Worm (Caenorhabditis elegans) whole organism, L3 larva: ENCODE results near the gene rpc-11.

Experiments
- R02D3.7 ChIP-seq: fragments of 150-350 bp; optimal IDR thresholded peaks from 2 replicates; lab custom pipeline; 2014; ENCODE audit warnings: missing biosample characterization, missing genetic modification characterization
- fkh-10 ChIP-seq: sonication (generic microtip); optimal IDR thresholded peaks from 2 replicates; lab custom pipeline; 2017; ENCODE audit warnings: missing biosample characterization, missing genetic modification reagents, missing genetic modification characterization
- lin-39 ChIP-seq: fragments of 150-350 bp; optimal IDR thresholded peaks from 2 replicates; lab custom pipeline; 2018; ENCODE audit warnings: missing biosample characterization, missing genetic modification reagents, missing genetic modification characterization
- lsy-12 ChIP-seq: sonication (generic microtip); optimal IDR thresholded peaks from 2 replicates; lab custom pipeline; 2016; ENCODE audit warnings: mild to moderate bottlenecking, missing genetic modification characterization, missing compliant biosample characterization
- nhr-43 ChIP-seq: sonication (generic microtip); optimal IDR thresholded peaks from 2 replicates; lab custom pipeline; 2016; ENCODE audit warnings: mild to moderate bottlenecking, missing genetic modification characterization, missing compliant biosample characterization; ENCODE audit not compliant: poor library complexity, severe bottlenecking
- skn-1 ChIP-seq: fragments of 150-350 bp; optimal IDR thresholded peaks from 2 replicates; lab custom pipeline; 2014; ENCODE audit warnings: missing biosample characterization, missing genetic modification characterization
- snpc-4 ChIP-seq: fragments of 150-350 bp; optimal IDR thresholded peaks from 2 replicates; lab custom pipeline; 2014; ENCODE audit warnings: missing biosample characterization, missing genetic modification characterization
- ztf-4 ChIP-seq: fragments of 150-350 bp; optimal IDR thresholded peaks from 2 replicates; lab custom pipeline; 2014; ENCODE audit warnings: missing biosample characterization, missing genetic modification characterization

- TF ChIP-seq nhr-43 (tag; lab: Kevin White, UChicago) (no peak), ztf-4 (no peak), snpc-4 (no peak), R02D3.7 (no peak), lsy-12 (no peak), fkh-10 (GFP tag; lab: Kevin White, UChicago) (no peak), lin-39 (tag; lab: Kevin White, UChicago) (no peak), skn-1 (no peak)
Observed at ce11 chrIV:1409941-1410340, at the start of gene rpc-11.
